Worm (Caenorhabditis elegans): ENCODE measurements around the gene F02E8.4.

- no peak for TF ChIP-seq ama-1 (optimal IDR thresholded peaks at IDR 0.05)
- no peak for TF ChIP-seq pes-1 (GFP tag; IDR thresholded peaks at IDR 0.05)
Observed at ce11 chrX:4488807-4489336, 35.0 kb downstream of the F02E8.4 start, which contains the start of gene ncr-1.

All from whole organism, early embryonic.